Worm (Caenorhabditis elegans) whole organism, early embryonic: ENCODE measurements around the gene C01C4.3.

Experiments used
- B0310.2 ChIP-seq: sonication (generic microtip); optimal IDR thresholded peaks from 2 replicates; lab custom pipeline; 2016; ENCODE audit warnings: mild to moderate bottlenecking, missing genetic modification characterization, missing compliant biosample characterization
- F13C5.2 ChIP-seq: sonication (generic microtip); optimal IDR thresholded peaks from 2 replicates; lab custom pipeline; 2017; ENCODE audit warnings: mild to moderate bottlenecking, missing genetic modification characterization, inconsistent platforms, missing compliant biosample characterization
- aly-1 ChIP-seq: sonication (generic microtip); optimal IDR thresholded peaks from 2 replicates; lab custom pipeline; 2016; ENCODE audit warnings: missing genetic modification characterization, missing compliant biosample characterization
- ama-1 ChIP-seq: fragments of 150-350 bp; optimal IDR thresholded peaks from 2 replicates; lab custom pipeline; 2014
- ceh-13 ChIP-seq: fragments of 200-800 bp; sonication (Bioruptor generic); optimal IDR thresholded peaks from 2 replicates; lab custom pipeline; 2018; ENCODE audit warnings: mild to moderate bottlenecking, missing genetic modification characterization, missing compliant biosample characterization
- ceh-36 ChIP-seq: sonication (generic microtip); optimal IDR thresholded peaks from 2 replicates; lab custom pipeline; 2016; ENCODE audit warnings: missing genetic modification characterization, inconsistent platforms, missing compliant biosample characterization
- ets-7 ChIP-seq: sonication (generic microtip); optimal IDR thresholded peaks from 2 replicates; lab custom pipeline; 2016; ENCODE audit warnings: missing genotype, missing genetic modification characterization, missing compliant biosample characterization
- flt-1 ChIP-seq: fragments of 200-800 bp; sonication (Bioruptor generic); IDR thresholded peaks from 2 replicates; pipeline ENCODE4 v1.3.6; 2022; ENCODE audit warnings: missing genetic modification characterization, missing compliant biosample characterization
- hmbx-1 ChIP-seq: sonication (generic microtip); optimal IDR thresholded peaks from 2 replicates; lab custom pipeline; 2016; ENCODE audit warnings: mild to moderate bottlenecking, missing genetic modification characterization, missing compliant biosample characterization
- hmg-4 ChIP-seq: fragments of 200-800 bp; sonication (Bioruptor generic); optimal IDR thresholded peaks from 2 replicates; lab custom pipeline; 2018; ENCODE audit warnings: mild to moderate bottlenecking, missing genetic modification characterization, missing compliant biosample characterization
- hnd-1 ChIP-seq: sonication (generic microtip); optimal IDR thresholded peaks from 2 replicates; lab custom pipeline; 2016; ENCODE audit warnings: missing genetic modification characterization, missing compliant biosample characterization
- pes-1 ChIP-seq: fragments of 200-800 bp; sonication (Bioruptor generic); IDR thresholded peaks from 2 replicates; pipeline ENCODE4 v1.3.6; 2022; ENCODE audit warnings: missing genetic modification reagents, missing genetic modification characterization, missing compliant biosample characterization
- scrt-1 ChIP-seq: fragments of 200-800 bp; sonication (Bioruptor generic); IDR thresholded peaks from 2 replicates; pipeline ENCODE4 v1.3.6; 2022; ENCODE audit warnings: missing genetic modification characterization, missing compliant biosample characterization
- sea-1 ChIP-seq: fragments of 200-800 bp; sonication (Bioruptor generic); conservative IDR thresholded peaks from 2 replicates; pipeline ENCODE4 v1.3.6; 2022; ENCODE audit warnings: missing genetic modification characterization, missing compliant biosample characterization
- tbx-11 ChIP-seq: fragments of 200-800 bp; sonication (Bioruptor generic); IDR thresholded peaks from 2 replicates; pipeline ENCODE4 v1.3.6; 2022; ENCODE audit warnings: missing genetic modification characterization, missing compliant biosample characterization
- tbx-37 ChIP-seq: fragments of 200-800 bp; sonication (Bioruptor generic); conservative IDR thresholded peaks from 2 replicates; pipeline ENCODE4 v1.3.6; 2022; ENCODE audit warnings: missing genetic modification reagents, missing genetic modification characterization, missing compliant biosample characterization
- tra-4 ChIP-seq: sonication (generic microtip); optimal IDR thresholded peaks from 2 replicates; lab custom pipeline; 2017; ENCODE audit warnings: missing genetic modification characterization, missing compliant biosample characterization

Gene C01C4.3

DNA sequence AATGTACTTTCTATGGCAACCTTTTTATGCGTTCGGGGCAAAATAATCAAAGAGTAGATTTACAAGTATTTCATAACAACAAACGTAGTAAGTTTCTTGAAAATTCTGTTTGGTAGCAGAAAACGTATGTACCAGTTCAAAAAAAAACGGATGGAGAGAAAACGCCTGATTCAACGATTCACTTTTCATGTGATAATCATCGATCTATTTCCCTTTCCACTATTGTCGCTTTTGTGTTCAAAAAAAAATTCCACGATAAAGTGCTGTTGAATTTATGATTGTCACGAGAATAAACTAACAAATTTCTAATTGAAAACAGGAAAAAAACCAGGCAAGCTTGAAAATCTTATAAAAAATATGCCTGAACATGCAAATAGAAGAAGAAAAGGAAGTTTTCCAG is 877 bp upstream of the C01C4.3 start:
- no peak for TF ChIP-seq scrt-1
- no peak for TF ChIP-seq ceh-13
- no peak for TF ChIP-seq tbx-37 (GFP tag; lab: Robert Waterston, UW)
- no peak for TF ChIP-seq tra-4 (tag; lab: Kevin White, UChicago)
- TF ChIP-seq ets-7 (tag; lab: Kevin White, UChicago): no peak
- TF ChIP-seq pes-1 (GFP tag; lab: Robert Waterston, UW): no peak

ce11 chrX:3697623-3698022 is 920 bp downstream of the C01C4.3 start:
- TF ChIP-seq hmg-4 (GFP tag; lab: Kevin White, UChicago): peak; percentile 91
- TF ChIP-seq hnd-1: peak; percentile 83
- TF ChIP-seq B0310.2 (tag; lab: Kevin White, UChicago): peak; percentile 81
- peak; percentile 92 for TF ChIP-seq tbx-37 (GFP tag; lab: Robert Waterston, UW)
- peak; percentile 90 for TF ChIP-seq flt-1 (GFP tag; lab: Robert Waterston, UW)
- peak; percentile 95 for TF ChIP-seq pes-1 (GFP tag; lab: Robert Waterston, UW)
- TF ChIP-seq hmbx-1 (tag; lab: Kevin White, UChicago): peak; percentile 67
- TF ChIP-seq scrt-1: peak; percentile 94
- TF ChIP-seq F13C5.2 (tag; lab: Kevin White, UChicago): peak; percentile 96
- no peak for TF ChIP-seq ama-1 (lab: Kevin White, UChicago)
- peak; percentile 91 for TF ChIP-seq ceh-36 (tag; lab: Kevin White, UChicago)
- TF ChIP-seq tbx-11 (GFP tag; lab: Robert Waterston, UW): peak; percentile 92
- TF ChIP-seq sea-1 (GFP tag; lab: Robert Waterston, UW): peak; percentile 88
- TF ChIP-seq ceh-13: peak; percentile 78
- TF ChIP-seq aly-1: peak; percentile 82
- peak; percentile 69 for TF ChIP-seq tra-4 (tag; lab: Kevin White, UChicago)
- peak; percentile 79 for TF ChIP-seq ets-7 (tag; lab: Kevin White, UChicago)

DNA sequence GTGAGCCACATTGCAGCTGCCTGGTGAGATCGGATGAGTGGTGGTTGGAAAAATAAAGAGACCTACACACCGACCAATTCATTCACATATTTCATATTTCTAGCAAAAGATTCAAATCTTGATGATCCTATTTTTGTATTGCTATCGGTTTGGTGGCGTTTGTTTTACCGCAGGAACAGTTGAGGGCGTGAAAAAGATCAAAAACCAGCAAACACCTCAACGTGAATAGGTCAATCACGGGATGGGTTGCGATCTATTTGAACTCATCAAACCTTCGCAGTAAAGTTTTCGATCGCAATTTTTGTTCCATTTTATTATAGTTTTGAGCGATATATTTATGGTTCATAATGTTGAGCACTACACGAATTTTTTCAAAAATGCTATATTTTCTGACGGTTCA is 5.2 kb downstream of the C01C4.3 start:
- no peak for TF ChIP-seq B0310.2 (tag; lab: Kevin White, UChicago)
- no peak for TF ChIP-seq ets-7 (tag; lab: Kevin White, UChicago)
- TF ChIP-seq ceh-36 (tag; lab: Kevin White, UChicago): no peak
- no peak for TF ChIP-seq sea-1 (GFP tag; lab: Robert Waterston, UW)
- TF ChIP-seq ama-1 (lab: Kevin White, UChicago): no peak
- no peak for TF ChIP-seq tbx-11 (GFP tag; lab: Robert Waterston, UW)
- no peak for TF ChIP-seq hmbx-1 (tag; lab: Kevin White, UChicago)
- TF ChIP-seq tbx-37 (GFP tag; lab: Robert Waterston, UW): no peak
- no peak for TF ChIP-seq hmg-4 (GFP tag; lab: Kevin White, UChicago)
- TF ChIP-seq hnd-1: no peak
- TF ChIP-seq aly-1: no peak
- TF ChIP-seq flt-1 (GFP tag; lab: Robert Waterston, UW): no peak
- TF ChIP-seq tra-4 (tag; lab: Kevin White, UChicago): no peak
- TF ChIP-seq ceh-13: no peak

DNA sequence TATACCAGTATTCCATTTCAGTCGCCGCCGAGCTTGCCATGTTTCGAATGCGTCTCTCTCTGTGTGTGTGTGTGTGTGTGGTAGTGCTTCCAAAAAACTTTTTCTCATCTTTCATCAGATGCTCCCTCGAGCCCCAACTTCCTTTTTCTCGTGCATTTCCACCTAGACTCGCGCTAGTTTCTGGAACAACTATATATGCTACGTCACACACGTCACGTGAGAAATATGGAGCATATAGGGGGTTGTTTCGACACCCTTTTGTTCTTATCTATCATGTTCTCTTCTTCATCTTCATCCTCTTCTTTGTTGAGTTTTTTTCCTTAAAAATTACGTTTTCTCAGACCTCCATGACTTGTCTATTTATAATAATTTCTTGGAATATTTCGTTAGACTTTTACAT is 8.6 kb downstream of the C01C4.3 start:
- TF ChIP-seq ceh-36 (tag; lab: Kevin White, UChicago) (no peak), tbx-11 (GFP tag; lab: Robert Waterston, UW) (no peak), ets-7 (tag; lab: Kevin White, UChicago) (no peak), pes-1 (GFP tag; lab: Robert Waterston, UW) (no peak), hmbx-1 (tag; lab: Kevin White, UChicago) (no peak), sea-1 (GFP tag; lab: Robert Waterston, UW) (no peak), scrt-1 (no peak), ama-1 (lab: Kevin White, UChicago) (no peak), F13C5.2 (tag; lab: Kevin White, UChicago) (no peak), hmg-4 (GFP tag; lab: Kevin White, UChicago) (no peak), tbx-37 (GFP tag; lab: Robert Waterston, UW) (no peak)

DNA sequence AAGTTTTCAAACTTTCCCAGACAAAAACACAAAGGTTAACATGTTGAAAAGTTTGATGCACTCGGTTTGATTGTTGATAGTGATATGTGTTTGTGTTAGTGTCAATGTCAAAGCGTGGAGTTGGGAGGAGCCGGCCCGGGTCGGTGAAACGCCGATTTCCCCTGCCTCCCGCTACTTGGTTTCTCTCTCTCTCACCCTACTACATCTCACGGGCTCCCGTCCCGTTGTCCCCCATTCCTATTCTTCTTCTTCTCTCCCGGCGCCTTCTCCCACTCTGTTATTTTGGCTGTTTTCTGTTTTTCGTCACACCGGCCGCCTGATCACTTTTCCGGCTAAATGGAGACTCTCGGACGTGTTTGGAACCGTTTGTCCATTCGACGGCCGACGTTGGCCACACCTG is 9.6 kb downstream of the C01C4.3 start:
- TF ChIP-seq tbx-11 (GFP tag; lab: Robert Waterston, UW) (no peak), hmg-4 (GFP tag; lab: Kevin White, UChicago) (no peak), hmbx-1 (tag; lab: Kevin White, UChicago) (no peak), scrt-1 (no peak), ama-1 (lab: Kevin White, UChicago) (no peak), ets-7 (tag; lab: Kevin White, UChicago) (no peak), hnd-1 (no peak)

DNA sequence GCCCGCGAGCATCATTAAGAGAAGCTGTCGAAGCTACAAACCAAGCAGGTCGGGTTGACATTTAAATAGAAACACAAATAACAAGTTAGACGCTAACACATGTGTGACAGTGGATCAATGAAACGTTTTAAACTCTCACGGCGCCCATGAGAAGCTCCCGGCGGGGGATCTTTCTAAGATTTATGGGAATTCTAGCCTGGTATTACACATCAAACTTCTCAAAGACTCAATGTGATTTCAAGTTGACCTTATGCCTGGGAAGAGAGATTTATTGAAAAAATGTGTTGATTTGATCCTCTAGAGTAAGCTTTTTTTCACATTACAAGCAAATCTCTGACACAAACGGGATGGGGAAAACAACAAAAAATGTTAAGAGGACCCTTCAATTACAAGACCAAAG is 13.0 kb downstream of the C01C4.3 start:
- TF ChIP-seq ets-7 (tag; lab: Kevin White, UChicago) (no peak), tbx-11 (GFP tag; lab: Robert Waterston, UW) (no peak), tbx-37 (GFP tag; lab: Robert Waterston, UW) (no peak), ceh-13 (no peak), aly-1 (no peak), hnd-1 (no peak), sea-1 (GFP tag; lab: Robert Waterston, UW) (no peak), pes-1 (GFP tag; lab: Robert Waterston, UW) (no peak), tra-4 (tag; lab: Kevin White, UChicago) (no peak)

- no peak for TF ChIP-seq B0310.2 (tag; lab: Kevin White, UChicago)
- TF ChIP-seq pes-1 (GFP tag; lab: Robert Waterston, UW): no peak
- no peak for TF ChIP-seq scrt-1
- TF ChIP-seq ama-1 (lab: Kevin White, UChicago): no peak
- no peak for TF ChIP-seq F13C5.2 (tag; lab: Kevin White, UChicago)
- no peak for TF ChIP-seq ceh-36 (tag; lab: Kevin White, UChicago)
- TF ChIP-seq tbx-11 (GFP tag; lab: Robert Waterston, UW): no peak
- no peak for TF ChIP-seq flt-1 (GFP tag; lab: Robert Waterston, UW)
- TF ChIP-seq tra-4 (tag; lab: Kevin White, UChicago): no peak
- TF ChIP-seq ets-7 (tag; lab: Kevin White, UChicago): no peak
- TF ChIP-seq hmg-4 (GFP tag; lab: Kevin White, UChicago): no peak
- no peak for TF ChIP-seq hmbx-1 (tag; lab: Kevin White, UChicago)
- no peak for TF ChIP-seq hnd-1
- no peak for TF ChIP-seq sea-1 (GFP tag; lab: Robert Waterston, UW)
- TF ChIP-seq aly-1: no peak
- no peak for TF ChIP-seq tbx-37 (GFP tag; lab: Robert Waterston, UW)
- TF ChIP-seq ceh-13: no peak
Observed at ce11 chrX:3711581-3712101, 14.9 kb downstream of the C01C4.3 start.
